Fruit fly (Drosophila melanogaster): ENCODE data around the gene SCCRO.

DNA sequence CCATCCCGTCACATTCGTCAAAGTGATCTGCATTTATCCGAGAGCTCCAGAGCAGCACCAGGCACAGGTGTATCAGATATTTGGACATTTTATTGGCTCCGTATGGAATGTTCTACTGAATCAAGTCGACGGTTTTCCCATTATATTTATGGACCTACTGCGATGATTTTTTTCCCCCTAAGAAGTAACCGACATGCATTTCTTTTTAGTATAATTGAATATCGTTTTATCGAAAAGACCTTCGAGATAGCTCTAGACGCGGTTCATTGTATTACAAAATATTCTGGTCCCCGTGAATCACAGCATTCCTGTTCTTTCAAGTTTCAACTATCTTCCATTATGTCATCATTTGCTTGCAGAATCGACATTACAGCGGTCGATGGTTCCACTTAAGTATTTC lies 34.1 kb upstream of the SCCRO start, which contains the start of gene obst-H:
- TF ChIP-seq woc (GFP tag; optimal IDR thresholded peaks at IDR 0.05) = no peak
- no peak for TF ChIP-seq psq (GFP tag; optimal IDR thresholded peaks at IDR 0.05)
- no peak for TF ChIP-seq Abd-B (GFP tag; optimal IDR thresholded peaks at IDR 0.05)
- no peak for TF ChIP-seq usp (GFP tag; optimal IDR thresholded peaks at IDR 0.05)
- TF ChIP-seq Myc (optimal IDR thresholded peaks at IDR 0.05) = no peak
- TF ChIP-seq HLH106 (tag; optimal IDR thresholded peaks at IDR 0.05) = no peak
- TF ChIP-seq jim (GFP tag; optimal IDR thresholded peaks at IDR 0.05) = no peak
- no peak for TF ChIP-seq br (GFP tag; optimal IDR thresholded peaks at IDR 0.05)
- TF ChIP-seq ey (GFP tag; optimal IDR thresholded peaks at IDR 0.05) = no peak
- TF ChIP-seq h (GFP tag; optimal IDR thresholded peaks at IDR 0.05) = no peak
- TF ChIP-seq fru (GFP tag; optimal IDR thresholded peaks at IDR 0.05) = no peak
- TF ChIP-seq Hnf4 (GFP tag; optimal IDR thresholded peaks at IDR 0.05) = no peak
- no peak for TF ChIP-seq CG32264 (GFP tag; optimal IDR thresholded peaks at IDR 0.05)

Measured in whole organism, wandering third instar larva.